Worm (Caenorhabditis elegans): ENCODE measurements around the gene srh-95.

DNA sequence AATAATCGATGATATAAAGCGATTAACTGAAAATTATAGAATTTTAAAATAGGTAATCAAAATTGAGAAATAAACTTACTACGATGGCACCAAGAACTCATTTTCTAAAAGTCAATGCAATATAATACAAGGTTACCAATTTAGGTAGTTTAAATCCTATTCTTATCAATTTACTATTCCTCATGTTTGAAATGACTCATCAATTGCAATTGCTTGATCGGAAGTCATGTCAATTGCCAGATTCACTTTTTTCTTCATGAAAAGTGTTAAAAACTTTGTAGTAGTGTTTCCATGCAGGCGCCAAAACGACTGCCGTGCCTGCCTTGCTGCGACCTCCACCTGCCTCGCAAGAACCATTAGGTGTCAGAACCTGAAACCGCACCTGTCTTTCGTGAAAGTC lies 20.1 kb upstream of the srh-95 start, which contains the start of gene F11A5.13:
- TF ChIP-seq ahr-1 (tag; optimal IDR thresholded peaks at IDR 0.05) (no peak), ets-4 (tag; optimal IDR thresholded peaks at IDR 0.05) (no peak), pha-4 (tag; optimal IDR thresholded peaks at IDR 0.05) (no peak), lim-6 (tag; optimal IDR thresholded peaks at IDR 0.05) (no peak), ceh-34 (tag; optimal IDR thresholded peaks at IDR 0.05) (no peak), tbx-2 (tag; optimal IDR thresholded peaks at IDR 0.05) (no peak), ama-1 (optimal IDR thresholded peaks at IDR 0.05) (no peak), pax-1 (tag; optimal IDR thresholded peaks at IDR 0.05) (no peak), rnt-1 (tag; optimal IDR thresholded peaks at IDR 0.05) (no peak), tbx-7 (tag; optimal IDR thresholded peaks at IDR 0.05) (no peak), K02D7.2 (tag; optimal IDR thresholded peaks at IDR 0.05) (no peak), dve-1 (tag; optimal IDR thresholded peaks at IDR 0.05) (no peak), fkh-10 (GFP tag; optimal IDR thresholded peaks at IDR 0.05) (no peak)

Measured in whole organism, late embryonic.